Fruit fly (Drosophila melanogaster): ENCODE measurements around the gene mthl8.
A peak's percentile ranks its signal among the peaks of the same experiment; 100 is the strongest.

The mthl8 gene

DNA sequence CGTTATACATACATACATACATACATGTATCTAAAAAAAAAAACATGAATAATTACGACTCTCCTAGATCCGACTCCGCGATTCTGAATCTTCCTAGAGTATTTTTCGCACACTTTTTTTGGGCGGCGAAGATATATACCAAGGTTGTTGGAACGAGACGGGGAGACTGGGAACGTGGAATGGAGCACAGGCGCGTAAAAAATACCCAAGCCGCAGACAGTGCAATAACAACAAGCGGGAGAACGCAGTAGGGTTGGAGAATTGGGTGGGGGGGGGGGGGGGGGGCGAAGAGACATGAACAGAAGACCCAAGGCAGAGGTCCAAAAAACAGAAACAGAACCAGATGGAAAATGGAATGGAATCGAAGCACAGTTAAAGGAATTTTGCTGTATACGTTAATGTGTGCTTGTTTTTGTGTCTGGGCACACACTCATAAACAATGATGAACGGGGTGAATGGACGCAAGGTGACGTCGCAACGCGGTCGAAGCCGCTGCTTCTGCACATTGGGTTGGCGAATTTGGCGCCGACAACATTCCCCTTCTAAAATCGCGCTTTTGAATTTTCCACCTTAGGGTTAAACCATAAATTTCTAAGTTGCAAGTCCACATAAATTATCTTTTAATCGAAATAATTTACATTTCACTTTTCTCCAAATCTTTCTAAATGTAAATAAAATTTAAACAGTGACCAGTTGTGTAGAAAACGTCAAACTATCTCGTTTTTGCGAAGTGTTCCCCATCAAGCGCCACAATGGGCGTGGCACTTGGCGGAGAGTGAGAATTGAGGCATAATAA, 51.3 kb downstream of the mthl8 start (continued):
- TF ChIP-seq tai (GFP tag; optimal IDR thresholded peaks at IDR 0.05) (peak; percentile 62), Dfd (GFP tag; optimal IDR thresholded peaks at IDR 0.05) (no peak)

DNA sequence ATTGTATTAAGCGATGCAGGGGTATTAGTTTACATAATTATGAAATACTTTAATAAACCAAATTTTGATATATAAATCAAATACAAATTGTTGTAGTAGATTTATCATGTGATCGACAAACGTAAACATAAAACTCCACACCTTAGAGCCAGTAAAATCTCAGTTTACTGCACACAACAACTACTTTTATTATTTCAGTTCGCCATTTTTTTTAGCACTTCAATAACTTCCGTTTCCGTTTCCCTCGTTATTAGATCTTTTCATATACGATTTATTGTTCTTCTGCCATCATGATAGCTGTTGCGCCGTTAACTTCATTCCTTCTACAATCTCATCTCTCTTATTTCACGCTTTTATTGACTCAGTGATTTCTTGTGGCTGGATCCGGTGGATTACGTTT, 53.0 kb downstream of the mthl8 start, which contains the start of gene CG13405:
CG13405 (minus strand) TSS at position 101 of the 400 bp plus-strand sequence.
- TF ChIP-seq woc (GFP tag; optimal IDR thresholded peaks at IDR 0.05) (no peak), Rel (GFP tag; optimal IDR thresholded peaks at IDR 0.05) (no peak), Rel (tag; optimal IDR thresholded peaks at IDR 0.05) (no peak), GATAd (GFP tag; optimal IDR thresholded peaks at IDR 0.05) (no peak)
